Worm (Caenorhabditis elegans): ENCODE measurements around the gene wbp-11.

The wbp-11 gene

DNA sequence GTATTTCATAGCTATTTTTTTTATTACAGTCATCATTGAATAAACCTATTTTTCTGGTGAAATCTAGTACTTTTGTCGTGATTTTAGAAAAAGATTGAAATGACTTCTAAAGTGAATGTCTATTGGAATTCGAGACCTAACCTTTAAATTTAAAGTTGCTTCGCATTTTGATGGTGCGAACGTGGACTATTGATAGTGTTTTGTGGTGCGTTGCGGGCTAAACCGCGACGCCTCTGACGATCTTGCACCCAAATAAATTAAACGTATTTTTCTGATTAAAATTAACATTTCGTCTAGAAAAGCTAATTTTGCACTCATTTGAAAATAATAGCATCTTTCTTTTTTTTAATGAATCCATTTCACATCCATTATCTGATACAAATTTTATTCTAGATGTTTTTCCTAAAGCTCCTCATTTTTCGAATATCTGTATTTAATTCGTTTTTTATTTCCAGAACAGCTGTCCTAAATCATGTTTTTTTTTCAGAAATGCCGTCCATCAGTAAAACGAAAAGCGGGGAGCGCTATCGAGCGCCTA, at the start of gene wbp-11:
Gene wbp-11 (plus strand): TSS at position 488 of the 538 bp plus-strand sequence.
- no peak for TF ChIP-seq K09A11.1 (tag; optimal IDR thresholded peaks at IDR 0.05; ENCODE audit: insufficient read depth)
- TF ChIP-seq unc-42 (tag; optimal IDR thresholded peaks at IDR 0.05) = peak; percentile 46
- TF ChIP-seq sox-2 (GFP tag; IDR thresholded peaks at IDR 0.05) = no peak
- TF ChIP-seq pag-3 (tag; optimal IDR thresholded peaks at IDR 0.05; ENCODE audit: borderline replicate concordance) = no peak
- no peak for TF ChIP-seq ceh-45 (GFP tag; IDR thresholded peaks at IDR 0.05)

ce11 chrII:10127389-10127788, 45.3 kb upstream of the wbp-11 start, which contains the start of gene F27E5.8:
Gene F27E5.8, minus strand, starts transcription at chrII:10127489.
- TF ChIP-seq ceh-19 (GFP tag; optimal IDR thresholded peaks at IDR 0.05) (no peak), lin-11 (tag; optimal IDR thresholded peaks at IDR 0.05) (no peak)

DNA sequence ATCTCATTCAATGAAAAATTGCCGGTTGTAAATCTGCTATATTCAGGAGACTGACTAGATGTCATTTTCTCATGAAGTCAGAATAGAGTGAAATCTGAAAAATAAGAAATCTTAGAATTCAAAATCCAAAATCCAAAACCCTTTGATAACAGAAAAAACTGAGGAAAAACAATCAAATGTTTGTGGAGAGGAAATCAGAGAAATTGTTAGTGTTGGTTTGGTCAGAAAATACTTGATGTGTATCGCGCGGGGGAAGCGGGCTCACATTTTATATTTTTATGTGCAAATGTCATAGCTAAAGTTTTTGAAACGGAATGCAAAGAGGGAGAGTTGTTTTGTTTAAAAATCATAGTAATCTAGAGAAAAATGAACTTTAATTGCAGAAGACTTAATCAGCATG, 41.0 kb upstream of the wbp-11 start, which contains the start of gene F27E5.5:
Gene F27E5.5 (minus strand): TSS at position 101 of the 400 bp plus-strand sequence.
- TF ChIP-seq unc-86 (tag; optimal IDR thresholded peaks at IDR 0.05) = no peak
- TF ChIP-seq unc-42 (tag; optimal IDR thresholded peaks at IDR 0.05) = no peak
- no peak for TF ChIP-seq pha-2 (tag; optimal IDR thresholded peaks at IDR 0.05)
- TF ChIP-seq K02D7.2 (tag; optimal IDR thresholded peaks at IDR 0.05) = no peak
- TF ChIP-seq sdc-2 (tag; optimal IDR thresholded peaks at IDR 0.05) = no peak
- TF ChIP-seq ahr-1 (tag; optimal IDR thresholded peaks at IDR 0.05) = no peak
- TF ChIP-seq zip-5 (tag; optimal IDR thresholded peaks at IDR 0.05) = no peak
- TF ChIP-seq hlh-8 (tag; optimal IDR thresholded peaks at IDR 0.05) = no peak
- no peak for TF ChIP-seq pha-4 (tag; optimal IDR thresholded peaks at IDR 0.05)
- TF ChIP-seq ceh-45 (GFP tag; IDR thresholded peaks at IDR 0.05) = no peak
- TF ChIP-seq hlh-6 (tag; optimal IDR thresholded peaks at IDR 0.05) = no peak
- TF ChIP-seq nfya-1 (tag; optimal IDR thresholded peaks at IDR 0.05) = no peak
- TF ChIP-seq C08G9.2 (tag; optimal IDR thresholded peaks at IDR 0.05) = no peak
- TF ChIP-seq hlh-13 (GFP tag; optimal IDR thresholded peaks at IDR 0.05) = no peak
- TF ChIP-seq pat-9 (tag; optimal IDR thresholded peaks at IDR 0.05) = no peak
- no peak for TF ChIP-seq F13H6.1 (tag; optimal IDR thresholded peaks at IDR 0.05)
- TF ChIP-seq ceh-22 (tag; optimal IDR thresholded peaks at IDR 0.05) = no peak
- TF ChIP-seq nhr-11 (tag; optimal IDR thresholded peaks at IDR 0.05) = no peak

DNA sequence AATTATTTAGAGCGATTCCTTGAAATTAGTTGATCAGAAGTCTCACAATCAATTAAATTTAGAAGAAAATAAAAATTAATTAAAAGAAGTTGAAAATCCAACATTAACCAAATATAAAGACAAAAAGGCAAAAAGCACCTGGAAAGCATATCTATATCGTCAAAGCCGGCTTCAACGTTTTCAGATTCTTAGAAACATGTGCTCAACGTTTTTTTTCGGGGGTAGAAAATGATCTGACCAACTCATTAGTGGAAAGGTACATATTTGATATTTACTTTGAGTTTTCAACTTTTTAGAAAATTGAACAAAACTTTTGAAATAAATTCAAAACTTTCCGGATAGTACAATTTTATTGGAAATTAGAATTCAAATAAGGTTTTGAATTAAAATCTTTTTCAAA, 39.9 kb upstream of the wbp-11 start:
- TF ChIP-seq Y22D7AL.16 (tag; optimal IDR thresholded peaks at IDR 0.05) = no peak
- no peak for TF ChIP-seq fkh-10 (GFP tag; optimal IDR thresholded peaks at IDR 0.05)
- TF ChIP-seq hlh-6 (tag; optimal IDR thresholded peaks at IDR 0.05) = no peak
- TF ChIP-seq tbx-2 (tag; optimal IDR thresholded peaks at IDR 0.05) = no peak
- TF ChIP-seq fkh-6 (tag; optimal IDR thresholded peaks at IDR 0.05) = no peak
- no peak for TF ChIP-seq sox-2 (GFP tag; IDR thresholded peaks at IDR 0.05)
- TF ChIP-seq ztf-16 (tag; optimal IDR thresholded peaks at IDR 0.05) = no peak
- TF ChIP-seq ceh-31 (tag; optimal IDR thresholded peaks at IDR 0.05) = no peak
- no peak for TF ChIP-seq gmeb-2 (tag; optimal IDR thresholded peaks at IDR 0.05)
- no peak for TF ChIP-seq sdc-2 (tag; optimal IDR thresholded peaks at IDR 0.05)
- TF ChIP-seq ttx-3 (tag; optimal IDR thresholded peaks at IDR 0.05) = no peak
- TF ChIP-seq ref-2 (tag; optimal IDR thresholded peaks at IDR 0.05) = no peak
- no peak for TF ChIP-seq C08G9.2 (tag; optimal IDR thresholded peaks at IDR 0.05)
- TF ChIP-seq pqm-1 (tag; optimal IDR thresholded peaks at IDR 0.05) = no peak
- TF ChIP-seq ceh-30 (tag; optimal IDR thresholded peaks at IDR 0.05) = no peak
- TF ChIP-seq F13H6.1 (tag; optimal IDR thresholded peaks at IDR 0.05) = no peak
- TF ChIP-seq unc-86 (tag; optimal IDR thresholded peaks at IDR 0.05) = no peak
- TF ChIP-seq pag-3 (tag; optimal IDR thresholded peaks at IDR 0.05; ENCODE audit: borderline replicate concordance) = no peak
